Worm (Caenorhabditis elegans) whole organism, L3 larva: ENCODE results near the gene smg-7.

ENCODE experiments used
- R02D3.7 ChIP-seq: fragments of 150-350 bp; optimal IDR thresholded peaks from 2 replicates; lab custom pipeline; 2014; ENCODE audit warnings: missing biosample characterization, missing genetic modification characterization
- ama-1 ChIP-seq: fragments of 150-350 bp; optimal IDR thresholded peaks from 2 replicates; lab custom pipeline; 2018
- ceh-16 ChIP-seq: sonication (generic microtip); optimal IDR thresholded peaks from 2 replicates; lab custom pipeline; 2017; ENCODE audit warnings: missing biosample characterization, missing genetic modification characterization
- ceh-28 ChIP-seq: fragments of 150-350 bp; optimal IDR thresholded peaks from 2 replicates; lab custom pipeline; 2014; ENCODE audit warnings: missing biosample characterization, missing genetic modification reagents, missing genetic modification characterization
- ceh-82 ChIP-seq: fragments of 150-350 bp; optimal IDR thresholded peaks from 2 replicates; lab custom pipeline; 2014; ENCODE audit warnings: missing biosample characterization, missing genetic modification characterization
- ceh-9 ChIP-seq: sonication (generic microtip); optimal IDR thresholded peaks from 2 replicates; lab custom pipeline; 2018; ENCODE audit warnings: missing biosample characterization, missing genetic modification characterization
- egl-27 ChIP-seq: sonication (generic microtip); optimal IDR thresholded peaks from 4 replicates; lab custom pipeline; 2017; ENCODE audit warnings: missing biosample characterization, missing genetic modification reagents, missing genetic modification characterization
- egl-5 ChIP-seq: fragments of 150-350 bp; optimal IDR thresholded peaks from 2 replicates; lab custom pipeline; 2017; ENCODE audit warnings: missing biosample characterization, missing genetic modification reagents, missing genetic modification characterization, inconsistent platforms
- elt-1 ChIP-seq: fragments of 150-350 bp; optimal IDR thresholded peaks from 2 replicates; lab custom pipeline; 2014; ENCODE audit warnings: missing biosample characterization, missing genetic modification characterization
- elt-2 ChIP-seq: sonication (generic microtip); optimal IDR thresholded peaks from 2 replicates; lab custom pipeline; 2016; ENCODE audit warnings: missing genetic modification reagents, mild to moderate bottlenecking, missing genetic modification characterization, missing compliant biosample characterization
- elt-3 ChIP-seq, 3 experiments: fragments of 150-350 bp in 1 of 3; sonication (generic microtip) in 2 of 3; optimal IDR thresholded peaks; 2 replicates in 2 of 3; 4 replicates in 1 of 3; lab custom pipeline; 2014 to 2017; ENCODE audit warnings: missing biosample characterization in 3 of 3, missing genetic modification characterization in 3 of 3
- eor-1 ChIP-seq, 2 experiments: fragments of 150-350 bp; optimal IDR thresholded peaks; 2 replicates each; lab custom pipeline; 2014 to 2018; ENCODE audit warnings: missing biosample characterization in 2 of 2, missing genetic modification characterization in 2 of 2
- fkh-10 ChIP-seq: sonication (generic microtip); optimal IDR thresholded peaks from 2 replicates; lab custom pipeline; 2017; ENCODE audit warnings: missing biosample characterization, missing genetic modification reagents, missing genetic modification characterization
- fkh-2 ChIP-seq: fragments of 150-350 bp; optimal IDR thresholded peaks from 2 replicates; lab custom pipeline; 2014; ENCODE audit warnings: missing biosample characterization, missing genetic modification reagents, missing genetic modification characterization
- fos-1 ChIP-seq: fragments of 150-350 bp; optimal IDR thresholded peaks from 2 replicates; lab custom pipeline; 2014; ENCODE audit warnings: missing biosample characterization, missing genetic modification characterization
- hmg-11 ChIP-seq: sonication (generic microtip); optimal IDR thresholded peaks from 2 replicates; lab custom pipeline; 2016; ENCODE audit warnings: missing genetic modification characterization, missing compliant biosample characterization
- jun-1 ChIP-seq: fragments of 150-350 bp; optimal IDR thresholded peaks from 2 replicates; lab custom pipeline; 2014; ENCODE audit warnings: missing biosample characterization, missing genetic modification reagents, missing genetic modification characterization
- lin-15B ChIP-seq: fragments of 150-350 bp; optimal IDR thresholded peaks from 2 replicates; lab custom pipeline; 2014; ENCODE audit warnings: missing biosample characterization, missing genetic modification characterization
- lin-39 ChIP-seq: fragments of 150-350 bp; optimal IDR thresholded peaks from 2 replicates; lab custom pipeline; 2018; ENCODE audit warnings: missing biosample characterization, missing genetic modification reagents, missing genetic modification characterization
- lsy-12 ChIP-seq: sonication (generic microtip); optimal IDR thresholded peaks from 2 replicates; lab custom pipeline; 2016; ENCODE audit warnings: mild to moderate bottlenecking, missing genetic modification characterization, missing compliant biosample characterization
- mdl-1 ChIP-seq: fragments of 150-350 bp; optimal IDR thresholded peaks from 2 replicates; lab custom pipeline; 2014; ENCODE audit warnings: missing biosample characterization, missing genetic modification characterization
- mml-1 ChIP-seq: fragments of 150-350 bp; sonication (generic microtip); optimal IDR thresholded peaks from 3 replicates; lab custom pipeline; 2014; ENCODE audit warnings: missing biosample characterization, missing genetic modification characterization
- nfya-1 ChIP-seq: sonication (generic microtip); optimal IDR thresholded peaks from 2 replicates; lab custom pipeline; 2017; ENCODE audit warnings: missing genetic modification characterization, mild to moderate bottlenecking, missing compliant biosample characterization, antibody characterized with exemption, moderate library complexity; ENCODE audit not compliant: insufficient read depth
- nhr-11 ChIP-seq: fragments of 150-350 bp; optimal IDR thresholded peaks from 2 replicates; lab custom pipeline; 2014; ENCODE audit warnings: missing biosample characterization, missing genetic modification characterization
- nhr-12 ChIP-seq: fragments of 150-350 bp; optimal IDR thresholded peaks from 2 replicates; lab custom pipeline; 2014; ENCODE audit warnings: missing biosample characterization, missing genetic modification characterization
- nhr-23 ChIP-seq: fragments of 150-350 bp; optimal IDR thresholded peaks from 2 replicates; lab custom pipeline; 2014; ENCODE audit warnings: missing biosample characterization, missing genetic modification reagents, missing genetic modification characterization
- nhr-237 ChIP-seq: fragments of 150-350 bp; optimal IDR thresholded peaks from 2 replicates; lab custom pipeline; 2014; ENCODE audit warnings: missing biosample characterization, missing genetic modification characterization
- nhr-25 ChIP-seq: sonication (generic microtip); optimal IDR thresholded peaks from 2 replicates; lab custom pipeline; 2017; ENCODE audit warnings: missing biosample characterization, missing genetic modification characterization
- nhr-28 ChIP-seq: fragments of 150-350 bp; optimal IDR thresholded peaks from 2 replicates; lab custom pipeline; 2014; ENCODE audit warnings: missing biosample characterization, missing genetic modification characterization
- nhr-43 ChIP-seq: sonication (generic microtip); optimal IDR thresholded peaks from 2 replicates; lab custom pipeline; 2016; ENCODE audit warnings: mild to moderate bottlenecking, missing genetic modification characterization, missing compliant biosample characterization; ENCODE audit not compliant: poor library complexity, severe bottlenecking
- nhr-67 ChIP-seq: fragments of 150-350 bp; optimal IDR thresholded peaks from 2 replicates; lab custom pipeline; 2014; ENCODE audit warnings: missing biosample characterization, missing genetic modification characterization
- nhr-76 ChIP-seq: fragments of 150-350 bp; sonication (generic microtip); optimal IDR thresholded peaks from 5 replicates; lab custom pipeline; 2014; ENCODE audit warnings: missing biosample characterization, missing genetic modification characterization
- nhr-77 ChIP-seq: fragments of 150-350 bp; optimal IDR thresholded peaks from 2 replicates; lab custom pipeline; 2014; ENCODE audit warnings: missing biosample characterization, missing genetic modification characterization
- pha-4 ChIP-seq: fragments of 150-350 bp; optimal IDR thresholded peaks from 2 replicates; lab custom pipeline; 2014; ENCODE audit warnings: missing biosample characterization, missing genetic modification reagents, missing genetic modification characterization
- pqm-1 ChIP-seq: fragments of 150-350 bp; optimal IDR thresholded peaks from 2 replicates; lab custom pipeline; 2017; ENCODE audit warnings: missing biosample characterization, missing genetic modification characterization, inconsistent platforms
- sea-2 ChIP-seq: fragments of 150-350 bp; sonication (generic microtip); optimal IDR thresholded peaks from 4 replicates; lab custom pipeline; 2014; ENCODE audit warnings: missing biosample characterization, missing genetic modification reagents, missing genetic modification characterization
- skn-1 ChIP-seq: fragments of 150-350 bp; optimal IDR thresholded peaks from 2 replicates; lab custom pipeline; 2014; ENCODE audit warnings: missing biosample characterization, missing genetic modification characterization
- snpc-4 ChIP-seq: fragments of 150-350 bp; optimal IDR thresholded peaks from 2 replicates; lab custom pipeline; 2014; ENCODE audit warnings: missing biosample characterization, missing genetic modification characterization
- tbx-2 ChIP-seq: sonication (generic microtip); optimal IDR thresholded peaks from 2 replicates; lab custom pipeline; 2016; ENCODE audit warnings: mild to moderate bottlenecking, missing genetic modification characterization, missing compliant biosample characterization
- unc-62 ChIP-seq: fragments of 150-350 bp; sonication (generic microtip); optimal IDR thresholded peaks from 4 replicates; lab custom pipeline; 2014; ENCODE audit warnings: missing biosample characterization, missing genetic modification reagents, missing genetic modification characterization
- zag-1 ChIP-seq: fragments of 150-350 bp; optimal IDR thresholded peaks from 2 replicates; lab custom pipeline; 2014; ENCODE audit warnings: missing biosample characterization, missing genetic modification characterization
- ztf-4 ChIP-seq: fragments of 150-350 bp; optimal IDR thresholded peaks from 2 replicates; lab custom pipeline; 2014; ENCODE audit warnings: missing biosample characterization, missing genetic modification characterization

Gene smg-7

DNA sequence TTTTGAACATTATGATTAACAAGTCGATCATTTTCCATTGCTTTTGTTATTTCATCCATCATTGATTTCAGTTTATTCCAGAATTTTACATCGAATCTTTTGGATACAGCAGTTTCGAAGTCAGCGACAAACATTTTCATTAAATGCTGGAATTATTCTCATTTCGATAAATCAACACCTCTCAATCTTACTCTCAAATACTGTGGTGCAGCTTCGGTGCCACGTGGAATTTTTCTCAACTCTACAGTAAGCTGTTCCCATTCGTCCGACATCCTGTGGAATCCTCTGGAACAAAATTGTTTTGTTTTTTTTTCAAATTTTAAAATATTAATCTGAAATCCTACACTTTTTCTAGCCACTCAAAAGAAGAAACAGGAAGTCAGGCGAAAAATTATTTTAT, at the start of gene smg-7:
Gene smg-7 (minus strand): TSS at position 285 of the 400 bp plus-strand sequence.
- TF ChIP-seq fos-1 (tag; lab: Kevin White, UChicago): no peak
- no peak for TF ChIP-seq ztf-4
- TF ChIP-seq ceh-28 (tag; lab: Kevin White, UChicago): no peak
- TF ChIP-seq R02D3.7 (tag; lab: Kevin White, UChicago): no peak
- no peak for TF ChIP-seq hmg-11 (tag; lab: Kevin White, UChicago)
- TF ChIP-seq tbx-2 (tag; lab: Kevin White, UChicago): no peak
- no peak for TF ChIP-seq mml-1 (tag; lab: Kevin White, UChicago)
- TF ChIP-seq nhr-25: no peak
- TF ChIP-seq egl-5 (tag; lab: Kevin White, UChicago): no peak
- TF ChIP-seq ceh-16: no peak
- TF ChIP-seq fkh-10 (GFP tag; lab: Kevin White, UChicago): no peak
- no peak for TF ChIP-seq elt-2 (tag; lab: Kevin White, UChicago)
- no peak for TF ChIP-seq nhr-67 (tag; lab: Kevin White, UChicago)
- no peak for TF ChIP-seq fkh-2 (tag; lab: Kevin White, UChicago)

DNA sequence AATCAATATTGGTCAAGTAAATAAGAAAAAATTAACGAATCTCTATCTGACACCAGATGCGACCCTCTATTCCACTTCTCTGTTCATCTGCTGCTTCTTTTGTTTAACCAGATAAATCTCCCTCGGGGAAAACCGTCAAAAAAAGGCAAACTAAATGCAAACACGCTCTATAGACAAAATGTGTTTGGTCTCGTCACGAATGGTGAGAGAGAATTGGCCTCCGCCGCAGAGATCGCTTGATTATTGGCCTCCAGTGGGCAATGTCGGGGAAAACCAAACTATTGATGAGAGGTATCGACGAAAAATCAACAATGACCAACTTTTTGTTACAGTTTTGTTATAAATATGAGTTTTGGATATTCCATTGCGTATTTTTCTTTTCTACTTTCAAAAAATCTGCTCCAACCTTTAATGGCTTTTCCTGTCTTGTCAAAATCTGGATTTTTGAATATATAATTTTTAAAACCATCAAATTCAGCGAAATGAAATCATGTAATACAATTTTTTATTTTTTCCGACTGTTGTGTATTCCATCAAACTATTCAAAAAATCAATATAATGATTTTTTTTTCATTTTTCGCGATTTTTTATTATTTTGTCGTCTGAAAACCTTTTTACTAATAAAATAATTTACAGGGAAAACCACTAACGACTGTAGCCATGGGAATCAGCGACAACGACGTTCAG, 48.3 kb upstream of the smg-7 start, which contains the start of the genes C17H12.2 and vha-8:
Gene C17H12.2 (minus strand): TSS at position 51 of the 687 bp plus-strand sequence.
Gene vha-8 (plus strand): TSS at position 637 of the 687 bp plus-strand sequence.
- TF ChIP-seq lin-39 (tag; lab: Kevin White, UChicago) (peak; percentile 98), nhr-28 (no peak), eor-1 (tag; optimal IDR thresholded peaks at IDR 0.05; lab: Kevin White, UChicago) (no peak), tbx-2 (tag; lab: Kevin White, UChicago) (peak; percentile 70), mml-1 (tag; lab: Kevin White, UChicago) (no peak), nhr-237 (tag; lab: Kevin White, UChicago) (no peak), nhr-25 (peak; percentile 98), elt-2 (tag; lab: Kevin White, UChicago) (peak; percentile 74), nhr-12 (no peak), nhr-77 (peak; percentile 90), hmg-11 (tag; lab: Kevin White, UChicago) (peak; percentile 89), nhr-11 (tag; lab: Kevin White, UChicago) (peak; percentile 58), nhr-76 (peak; percentile 58), lsy-12 (tag; lab: Kevin White, UChicago) (peak; percentile 83), pha-4 (tag; lab: Kevin White, UChicago) (peak; percentile 99), jun-1 (tag; lab: Kevin White, UChicago) (peak; percentile 75), snpc-4 (tag; lab: Kevin White, UChicago) (peak; percentile 92), fos-1 (tag; lab: Kevin White, UChicago) (peak; percentile 5), skn-1 (tag; lab: Kevin White, UChicago) (peak; percentile 82), unc-62 (GFP tag; lab: Kevin White, UChicago) (peak; percentile 76), elt-1 (tag; lab: Kevin White, UChicago) (peak; percentile 66), egl-27 (tag; lab: Kevin White, UChicago) (peak; percentile 60), ceh-82 (tag; lab: Kevin White, UChicago) (peak; percentile 31), lin-15B (tag; lab: Kevin White, UChicago) (peak; percentile 100), fkh-10 (GFP tag; lab: Kevin White, UChicago) (peak; percentile 40), ceh-9 (tag; lab: Kevin White, UChicago) (no peak), ceh-16 (peak; percentile 40), ama-1 (lab: Kevin White, UChicago) (peak; percentile 36), pqm-1 (tag; lab: Kevin White, UChicago) (peak; percentile 77), nhr-23 (tag; lab: Kevin White, UChicago) (peak; percentile 97), egl-5 (tag; lab: Kevin White, UChicago) (peak; percentile 98), nfya-1 (tag; lab: Kevin White, UChicago) (peak; percentile 97), mdl-1 (no peak), elt-3 (tag; optimal IDR thresholded peaks at IDR 0.05; lab: Kevin White, UChicago) (peak in 2 of 3 experiments; percentile 41 to 59), ceh-28 (tag; lab: Kevin White, UChicago) (peak; percentile 88), fkh-2 (tag; lab: Kevin White, UChicago) (no peak), nhr-43 (peak; percentile 66), zag-1 (no peak), R02D3.7 (tag; lab: Kevin White, UChicago) (peak; percentile 70), sea-2 (GFP tag; lab: Kevin White, UChicago) (peak; percentile 41)
- TF ChIP-seq, all 47 proteins: peak for 31
